Worm (Caenorhabditis elegans) whole organism, midembryonic: ENCODE measurements around the gene F19B10.5.

Source experiments
- flt-1 ChIP-seq: fragments of 200-800 bp; sonication (Bioruptor generic); IDR thresholded peaks from 2 replicates; pipeline ENCODE4 v1.3.6; 2022; ENCODE audit warnings: missing genetic modification characterization, missing compliant biosample characterization
- klf-2 ChIP-seq: fragments of 200-800 bp; sonication (Bioruptor generic); conservative IDR thresholded peaks from 2 replicates; pipeline ENCODE4 v1.3.6; 2022; ENCODE audit warnings: missing genetic modification reagents, missing genetic modification characterization, missing compliant biosample characterization
- med-1 ChIP-seq: sonication (generic microtip); optimal IDR thresholded peaks from 2 replicates; lab custom pipeline; 2017; ENCODE audit warnings: missing genetic modification characterization, mild to moderate bottlenecking, missing compliant biosample characterization, antibody characterized with exemption, missing genetic modification reagents; ENCODE audit not compliant: insufficient read depth

DNA sequence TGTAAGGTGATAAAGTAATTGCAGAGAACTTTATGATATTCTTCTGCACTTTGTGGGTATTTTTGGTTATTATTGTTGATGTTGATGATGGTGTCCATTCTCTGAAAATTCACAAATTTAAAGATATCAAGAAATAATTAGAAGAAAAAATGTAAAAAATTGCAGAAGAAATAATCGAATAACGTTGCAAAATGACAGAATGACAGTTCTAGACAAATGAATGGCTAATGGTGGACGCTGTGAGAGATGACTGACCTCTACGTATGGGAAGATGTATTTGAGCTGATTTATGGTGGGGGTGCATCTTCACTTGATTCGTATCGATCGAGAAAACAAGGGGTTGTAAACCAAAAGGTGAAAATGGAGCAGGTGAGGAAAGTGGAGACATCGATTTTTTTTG, 18.0 kb downstream of the F19B10.5 start, which contains the start of gene sea-1:
- no peak for TF ChIP-seq med-1
- TF ChIP-seq flt-1, result no peak
- no peak for TF ChIP-seq klf-2 (GFP tag; lab: Robert Waterston, UW)
